Fruit fly (Drosophila melanogaster) whole organism, adult: Measurements from ENCODE around the gene CG15012.

Experiments
- CG5204 ChIP-seq: fragments of 200-800 bp; sonication (Bioruptor generic); optimal IDR thresholded peaks from 2 replicates; lab custom pipeline; 2016; ENCODE audit warnings: missing biosample characterization, missing genetic modification characterization
- CG7045 ChIP-seq: fragments of 200-800 bp; sonication (Bioruptor generic); optimal IDR thresholded peaks from 2 replicates; lab custom pipeline; 2017; ENCODE audit warnings: missing biosample characterization, mild to moderate bottlenecking, missing genetic modification characterization
- cic ChIP-seq: fragments of 200-800 bp; sonication (Bioruptor generic); optimal IDR thresholded peaks from 2 replicates; lab custom pipeline; 2017; ENCODE audit warnings: missing biosample characterization, mild to moderate bottlenecking, missing genetic modification characterization, moderate library complexity
- kay ChIP-seq: fragments of 200-800 bp; sonication (Bioruptor generic); peaks from one replicate; lab custom pipeline; 2016; ENCODE audit warnings: missing biosample characterization, missing genetic modification characterization, borderline replicate concordance

DNA sequence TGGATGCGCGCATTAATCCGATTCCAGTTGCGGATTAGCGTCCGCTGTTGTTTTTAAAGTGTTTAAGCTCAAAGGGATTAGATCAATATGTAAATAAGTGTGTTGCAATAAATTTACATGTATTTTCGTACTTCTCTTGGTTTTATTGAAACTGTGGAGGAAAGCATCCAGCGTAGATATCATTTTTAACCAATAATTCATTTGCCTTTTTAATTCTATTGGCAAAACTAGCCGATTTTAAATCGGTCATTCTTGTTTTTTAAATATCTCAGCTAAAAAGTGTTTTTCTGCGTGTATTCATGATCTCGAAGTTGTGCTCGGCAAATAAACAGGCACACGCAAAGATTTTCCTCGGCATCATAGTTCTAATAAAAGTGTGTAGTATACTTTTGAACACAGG lies 1.3 kb upstream of the CG15012 start:
- TF ChIP-seq cic (no peak), CG7045 (GFP tag; lab: Kevin White, UChicago) (no peak), CG5204 (GFP tag; lab: Kevin White, UChicago) (no peak), kay (GFP tag; lab: Kevin White, UChicago) (no peak)
